ENCODE assay signal across 1 fruit fly cellular context in the genomic region with DNA sequence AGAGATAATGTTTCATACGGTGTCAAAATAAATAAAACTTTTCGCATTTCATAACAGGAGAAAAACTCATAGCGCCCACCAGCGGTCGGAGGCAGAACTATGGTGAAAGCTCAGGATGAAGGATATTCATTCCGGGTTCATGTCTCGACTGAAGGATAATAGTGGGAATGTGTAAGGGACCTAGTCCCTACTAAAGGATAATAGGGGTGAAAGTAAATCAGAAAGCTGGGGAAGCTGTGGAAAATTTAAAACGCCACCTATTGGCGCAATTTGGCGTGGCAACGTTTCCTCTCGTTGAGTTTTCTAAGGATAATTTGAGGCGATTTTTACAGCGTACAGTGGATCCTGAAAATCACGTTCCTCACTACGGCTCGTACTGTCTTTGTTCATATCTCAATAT.
TF ChIP-seq lines count a peak whose summit lies in the region.

No protein-coding gene starts in this region.

TF ChIP-seq in whole organism, embryonic, 481 proteins besides CTCF, POLR2A, EP300 and RAD21 (continued from another document and continues in another):
- TF ChIP-seq CG3838 (GFP tag; optimal IDR thresholded peaks at IDR 0.05; lab: Kevin White, UChicago), result no peak
- TF ChIP-seq Bteb2 (GFP tag; optimal IDR thresholded peaks at IDR 0.05; lab: Kevin White, UChicago), result no peak
- TF ChIP-seq dpn (GFP tag; optimal IDR thresholded peaks at IDR 0.05; lab: Kevin White, UChicago), result no peak
- TF ChIP-seq schlank (tag; optimal IDR thresholded peaks at IDR 0.05; lab: Kevin White, UChicago), result no peak
- no peak for TF ChIP-seq CG12219 (GFP tag; optimal IDR thresholded peaks at IDR 0.05; lab: Kevin White, UChicago)
- TF ChIP-seq gfzf (GFP tag; optimal IDR thresholded peaks at IDR 0.05; lab: Kevin White, UChicago), result no peak
- no peak for TF ChIP-seq lbe (GFP tag; optimal IDR thresholded peaks at IDR 0.05; lab: Kevin White, UChicago)
- TF ChIP-seq Hr3 (GFP tag; optimal IDR thresholded peaks at IDR 0.05; lab: Kevin White, UChicago), result no peak
- no peak for TF ChIP-seq bbx (GFP tag; IDR thresholded peaks at IDR 0.05; lab: Robert Waterston, UW; ENCODE audit: partially characterized antibody)
- no peak for TF ChIP-seq gcm (GFP tag; optimal IDR thresholded peaks at IDR 0.05; lab: Kevin White, UChicago)
- no peak for TF ChIP-seq Dp (GFP tag; optimal IDR thresholded peaks at IDR 0.05; lab: Kevin White, UChicago)
- no peak for TF ChIP-seq ash1 (GFP tag; optimal IDR thresholded peaks at IDR 0.05; lab: Kevin White, UChicago)
- no peak for TF ChIP-seq cad (GFP tag; optimal IDR thresholded peaks at IDR 0.05; lab: Kevin White, UChicago)
- TF ChIP-seq HLH3B (GFP tag; IDR thresholded peaks at IDR 0.05; lab: Robert Waterston, UW), result no peak
- TF ChIP-seq sob (GFP tag; IDR thresholded peaks at IDR 0.05; lab: Robert Waterston, UW), result no peak
- no peak for TF ChIP-seq CG11085 (GFP tag; IDR thresholded peaks at IDR 0.05; lab: Robert Waterston, UW)
- TF ChIP-seq CG5245 (GFP tag; optimal IDR thresholded peaks at IDR 0.05; lab: Kevin White, UChicago), result peak; percentile 69
- no peak for TF ChIP-seq ac (GFP tag; optimal IDR thresholded peaks at IDR 0.05; lab: Kevin White, UChicago)
- no peak for TF ChIP-seq scrt (GFP tag; optimal IDR thresholded peaks at IDR 0.05; lab: Kevin White, UChicago)
- no peak for TF ChIP-seq CG17802 (tag; optimal IDR thresholded peaks at IDR 0.05; lab: Kevin White, UChicago)
- TF ChIP-seq zen2 (GFP tag; IDR thresholded peaks at IDR 0.05; lab: Robert Waterston, UW; ENCODE audit: partially characterized antibody), result no peak
- TF ChIP-seq CG1647 (GFP tag; optimal IDR thresholded peaks at IDR 0.05; lab: Kevin White, UChicago), result no peak
- TF ChIP-seq sna (GFP tag; IDR thresholded peaks at IDR 0.05; lab: Robert Waterston, UW; ENCODE audit: partially characterized antibody), result no peak
- peak; percentile 7 for TF ChIP-seq caup (GFP tag; optimal IDR thresholded peaks at IDR 0.05; lab: Kevin White, UChicago; ENCODE audit: severe bottlenecking)
- TF ChIP-seq yki (optimal IDR thresholded peaks at IDR 0.05; lab: Kevin White, UChicago), result no peak
- peak; percentile 31 for TF ChIP-seq Neu2 (GFP tag; optimal IDR thresholded peaks at IDR 0.05; lab: Kevin White, UChicago; ENCODE audit: borderline replicate concordance)
- TF ChIP-seq da (GFP tag; optimal IDR thresholded peaks at IDR 0.05; lab: Kevin White, UChicago), result no peak
- TF ChIP-seq pnt (GFP tag; optimal IDR thresholded peaks at IDR 0.05; lab: Kevin White, UChicago), result no peak
- no peak for TF ChIP-seq Antp (GFP tag; optimal IDR thresholded peaks at IDR 0.05; lab: Kevin White, UChicago)
- TF ChIP-seq CG12659 (GFP tag; optimal IDR thresholded peaks at IDR 0.05; lab: Kevin White, UChicago), result no peak
- no peak for TF ChIP-seq gsb (GFP tag; IDR thresholded peaks at IDR 0.05; lab: Robert Waterston, UW)
- no peak for TF ChIP-seq sima (GFP tag; optimal IDR thresholded peaks at IDR 0.05; lab: Kevin White, UChicago)
- no peak for TF ChIP-seq CG4282 (GFP tag; optimal IDR thresholded peaks at IDR 0.05; lab: Kevin White, UChicago)
- no peak for TF ChIP-seq CG1024 (GFP tag; IDR thresholded peaks at IDR 0.05; lab: Robert Waterston, UW)
- no peak for TF ChIP-seq vvl (GFP tag; IDR thresholded peaks at IDR 0.05; lab: Robert Waterston, UW)
- no peak for TF ChIP-seq CG7987 (GFP tag; optimal IDR thresholded peaks at IDR 0.05; lab: Kevin White, UChicago)
- no peak for TF ChIP-seq CG7839 (tag; optimal IDR thresholded peaks at IDR 0.05; lab: Kevin White, UChicago)
- TF ChIP-seq bcd (GFP tag; optimal IDR thresholded peaks at IDR 0.05; lab: Kevin White, UChicago), result no peak
- no peak for TF ChIP-seq CHES-1-like (GFP tag; optimal IDR thresholded peaks at IDR 0.05; lab: Kevin White, UChicago)
- TF ChIP-seq CG15514 (GFP tag; optimal IDR thresholded peaks at IDR 0.05; lab: Kevin White, UChicago), result peak; percentile 36
- TF ChIP-seq fd64A (GFP tag; optimal IDR thresholded peaks at IDR 0.05; lab: Kevin White, UChicago), result no peak
- TF ChIP-seq nmo (GFP tag; optimal IDR thresholded peaks at IDR 0.05; lab: Kevin White, UChicago), result no peak
- TF ChIP-seq Nf-YC (tag; optimal IDR thresholded peaks at IDR 0.05; lab: Kevin White, UChicago), result no peak
- no peak for TF ChIP-seq CG11723 (GFP tag; optimal IDR thresholded peaks at IDR 0.05; lab: Kevin White, UChicago)
- TF ChIP-seq HmgZ (tag; optimal IDR thresholded peaks at IDR 0.05; lab: Kevin White, UChicago), result no peak
- no peak for TF ChIP-seq CG4820 (GFP tag; optimal IDR thresholded peaks at IDR 0.05; lab: Kevin White, UChicago)
- no peak for TF ChIP-seq z (GFP tag; IDR thresholded peaks at IDR 0.05; lab: Robert Waterston, UW)
- no peak for TF ChIP-seq Atf3 (GFP tag; optimal IDR thresholded peaks at IDR 0.05; lab: Kevin White, UChicago)
- no peak for TF ChIP-seq CG18764 (GFP tag; optimal IDR thresholded peaks at IDR 0.05; lab: Kevin White, UChicago)
- TF ChIP-seq BEAF-32 (GFP tag; optimal IDR thresholded peaks at IDR 0.05; lab: Kevin White, UChicago), result no peak
- TF ChIP-seq Fer1 (GFP tag; optimal IDR thresholded peaks at IDR 0.05; lab: Kevin White, UChicago), result no peak
- no peak for TF ChIP-seq CG30431 (GFP tag; optimal IDR thresholded peaks at IDR 0.05; lab: Kevin White, UChicago)
- TF ChIP-seq jigr1 (GFP tag; IDR thresholded peaks at IDR 0.05; lab: Robert Waterston, UW), result no peak
- TF ChIP-seq sens-2 (GFP tag; IDR thresholded peaks at IDR 0.05; lab: Robert Waterston, UW), result no peak
- no peak for TF ChIP-seq fru (optimal IDR thresholded peaks at IDR 0.05; lab: Kevin White, UChicago)
- TF ChIP-seq ATbp (GFP tag; optimal IDR thresholded peaks at IDR 0.05; lab: Kevin White, UChicago), result no peak
- TF ChIP-seq Adf1 (GFP tag; IDR thresholded peaks at IDR 0.05; lab: Robert Waterston, UW), result no peak
- TF ChIP-seq chm (GFP tag; IDR thresholded peaks at IDR 0.05; lab: Robert Waterston, UW), result peak; percentile 25; the same call in 1 of the 2 replicates
- peak; percentile 21 for TF ChIP-seq Mes4 (GFP tag; optimal IDR thresholded peaks at IDR 0.05; lab: Kevin White, UChicago)
- no peak for TF ChIP-seq CG11398 (GFP tag; optimal IDR thresholded peaks at IDR 0.05; lab: Kevin White, UChicago)
- TF ChIP-seq Doc3 (GFP tag; IDR thresholded peaks at IDR 0.05; lab: Robert Waterston, UW; ENCODE audit: partially characterized antibody), result no peak
- TF ChIP-seq Spps (tag; optimal IDR thresholded peaks at IDR 0.05; lab: Kevin White, UChicago), result no peak
- no peak for TF ChIP-seq vfl (GFP tag; optimal IDR thresholded peaks at IDR 0.05; lab: Kevin White, UChicago)
- TF ChIP-seq CG14050 (GFP tag; IDR thresholded peaks at IDR 0.05; lab: Robert Waterston, UW), result no peak
- no peak for TF ChIP-seq CG10565 (GFP tag; optimal IDR thresholded peaks at IDR 0.05; lab: Kevin White, UChicago)
- TF ChIP-seq MESR4 (GFP tag; optimal IDR thresholded peaks at IDR 0.05; lab: Kevin White, UChicago), result no peak
- no peak for TF ChIP-seq CG11093 (GFP tag; IDR thresholded peaks at IDR 0.05; lab: Robert Waterston, UW)
- no peak for TF ChIP-seq CG2120 (GFP tag; optimal IDR thresholded peaks at IDR 0.05; lab: Kevin White, UChicago)
- TF ChIP-seq CG7357 (GFP tag; IDR thresholded peaks at IDR 0.05; lab: Robert Waterston, UW), result no peak
- TF ChIP-seq ken (GFP tag; IDR thresholded peaks at IDR 0.05; lab: Robert Waterston, UW), result no peak
- TF ChIP-seq CG11247 (GFP tag; IDR thresholded peaks at IDR 0.05; lab: Robert Waterston, UW), result no peak
- TF ChIP-seq Blimp-1 (GFP tag; optimal IDR thresholded peaks at IDR 0.05; lab: Kevin White, UChicago), result no peak
- TF ChIP-seq CG9932 (GFP tag; IDR thresholded peaks at IDR 0.05; lab: Robert Waterston, UW), result no peak
- TF ChIP-seq CrebB (tag; optimal IDR thresholded peaks at IDR 0.05; lab: Kevin White, UChicago), result no peak
- TF ChIP-seq Ets97D (GFP tag; optimal IDR thresholded peaks at IDR 0.05; lab: Kevin White, UChicago), result no peak
- TF ChIP-seq HLH54F (GFP tag; optimal IDR thresholded peaks at IDR 0.05; lab: Kevin White, UChicago), result no peak
- no peak for TF ChIP-seq Sox102F (GFP tag; optimal IDR thresholded peaks at IDR 0.05; lab: Kevin White, UChicago)
- no peak for TF ChIP-seq CG9876 (GFP tag; optimal IDR thresholded peaks at IDR 0.05; lab: Kevin White, UChicago)
- no peak for TF ChIP-seq abd-A (tag; optimal IDR thresholded peaks at IDR 0.05; lab: Kevin White, UChicago)
- no peak for TF ChIP-seq CkIIα-i1 (GFP tag; IDR thresholded peaks at IDR 0.05; lab: Robert Waterston, UW)
- TF ChIP-seq prd (optimal IDR thresholded peaks at IDR 0.05; lab: Kevin White, UChicago), result no peak
- no peak; the same call in 2 of the 3 replicates for TF ChIP-seq prd (GFP tag; IDR thresholded peaks at IDR 0.05; lab: Robert Waterston, UW)
- no peak for TF ChIP-seq crc (GFP tag; optimal IDR thresholded peaks at IDR 0.05; lab: Kevin White, UChicago)
- TF ChIP-seq hb (GFP tag; IDR thresholded peaks at IDR 0.05; lab: Robert Waterston, UW; ENCODE audit: partially characterized antibody), result no peak
- TF ChIP-seq CG34422 (GFP tag; IDR thresholded peaks at IDR 0.05; lab: Robert Waterston, UW), result no peak
- no peak; the same call in 1 of the 2 replicates for TF ChIP-seq Bgb (GFP tag; IDR thresholded peaks at IDR 0.05; lab: Robert Waterston, UW; ENCODE audit: partially characterized antibody)
- TF ChIP-seq lov (optimal IDR thresholded peaks at IDR 0.05; lab: Kevin White, UChicago), result no peak
- TF ChIP-seq lov (GFP tag; IDR thresholded peaks at IDR 0.05; lab: Robert Waterston, UW), result 0 out of 3 replicates have a peak, but pooled peaks have one; percentile 44
- no peak for TF ChIP-seq CG12391 (tag; optimal IDR thresholded peaks at IDR 0.05; lab: Kevin White, UChicago)
- TF ChIP-seq Elba2 (GFP tag; optimal IDR thresholded peaks at IDR 0.05; lab: Kevin White, UChicago), result no peak
- TF ChIP-seq CG32772 (GFP tag; IDR thresholded peaks at IDR 0.05; lab: Robert Waterston, UW), result no peak
- TF ChIP-seq Optix (GFP tag; IDR thresholded peaks at IDR 0.05; lab: Robert Waterston, UW), result no peak
- TF ChIP-seq CG16779 (GFP tag; IDR thresholded peaks at IDR 0.05; lab: Robert Waterston, UW), result no peak
- TF ChIP-seq Ssrp (tag; optimal IDR thresholded peaks at IDR 0.05; lab: Kevin White, UChicago), result no peak
- TF ChIP-seq CG13123 (GFP tag; optimal IDR thresholded peaks at IDR 0.05; lab: Kevin White, UChicago), result no peak
- TF ChIP-seq eyg (GFP tag; optimal IDR thresholded peaks at IDR 0.05; lab: Kevin White, UChicago), result no peak
- no peak for TF ChIP-seq CG1832 (GFP tag; optimal IDR thresholded peaks at IDR 0.05; lab: Kevin White, UChicago)
- TF ChIP-seq CG17912 (GFP tag; optimal IDR thresholded peaks at IDR 0.05; lab: Kevin White, UChicago), result no peak
- no peak for TF ChIP-seq Asciz (GFP tag; optimal IDR thresholded peaks at IDR 0.05; lab: Kevin White, UChicago)
- TF ChIP-seq CG10979 (tag; optimal IDR thresholded peaks at IDR 0.05; lab: Kevin White, UChicago), result no peak
- no peak for TF ChIP-seq chinmo (GFP tag; IDR thresholded peaks at IDR 0.05; lab: Robert Waterston, UW; ENCODE audit: partially characterized antibody)
- no peak for TF ChIP-seq CG11456 (GFP tag; IDR thresholded peaks at IDR 0.05; lab: Robert Waterston, UW)
- no peak for TF ChIP-seq Fer3 (tag; optimal IDR thresholded peaks at IDR 0.05; lab: Kevin White, UChicago)
- TF ChIP-seq pum (GFP tag; optimal IDR thresholded peaks at IDR 0.05; lab: Kevin White, UChicago), result no peak
- TF ChIP-seq CG18476 (GFP tag; optimal IDR thresholded peaks at IDR 0.05; lab: Kevin White, UChicago), result no peak
- TF ChIP-seq Side (GFP tag; optimal IDR thresholded peaks at IDR 0.05; lab: Kevin White, UChicago), result peak; percentile 1
- no peak for TF ChIP-seq crol (GFP tag; IDR thresholded peaks at IDR 0.05; lab: Robert Waterston, UW)
- no peak for TF ChIP-seq nau (GFP tag; optimal IDR thresholded peaks at IDR 0.05; lab: Kevin White, UChicago)
- no peak for TF ChIP-seq toy (GFP tag; IDR thresholded peaks at IDR 0.05; lab: Robert Waterston, UW)
- peak; percentile 10 for TF ChIP-seq btn (GFP tag; optimal IDR thresholded peaks at IDR 0.05; lab: Kevin White, UChicago)
- no peak for TF ChIP-seq CG3163 (GFP tag; optimal IDR thresholded peaks at IDR 0.05; lab: Kevin White, UChicago)
- TF ChIP-seq Mad (GFP tag; optimal IDR thresholded peaks at IDR 0.05; lab: Kevin White, UChicago), result peak; percentile 12
- peak; percentile 59 for TF ChIP-seq zen (tag; optimal IDR thresholded peaks at IDR 0.05; lab: Kevin White, UChicago)
- TF ChIP-seq slou (GFP tag; optimal IDR thresholded peaks at IDR 0.05; lab: Kevin White, UChicago), result no peak
- TF ChIP-seq Dbx (GFP tag; IDR thresholded peaks at IDR 0.05; lab: Robert Waterston, UW), result no peak
- no peak for TF ChIP-seq trh (GFP tag; optimal IDR thresholded peaks at IDR 0.05; lab: Kevin White, UChicago)
- TF ChIP-seq H2.0 (GFP tag; IDR thresholded peaks at IDR 0.05; lab: Robert Waterston, UW), result no peak
- 0 out of 3 replicates have a peak, but pooled peaks have one; percentile 24 for TF ChIP-seq otp (GFP tag; IDR thresholded peaks at IDR 0.05; lab: Robert Waterston, UW)
- TF ChIP-seq Tbp (GFP tag; optimal IDR thresholded peaks at IDR 0.05; lab: Kevin White, UChicago), result no peak
- TF ChIP-seq az2 (GFP tag; optimal IDR thresholded peaks at IDR 0.05; lab: Kevin White, UChicago), result no peak
- TF ChIP-seq lmd (GFP tag; IDR thresholded peaks at IDR 0.05; lab: Robert Waterston, UW), result no peak
- no peak for TF ChIP-seq Lim3 (GFP tag; IDR thresholded peaks at IDR 0.05; lab: Robert Waterston, UW)
- TF ChIP-seq Ada2b (GFP tag; IDR thresholded peaks at IDR 0.05; lab: Robert Waterston, UW), result no peak
- peak; percentile 5 for TF ChIP-seq CG6254 (GFP tag; optimal IDR thresholded peaks at IDR 0.05; lab: Kevin White, UChicago)
- TF ChIP-seq sqz (GFP tag; optimal IDR thresholded peaks at IDR 0.05; lab: Kevin White, UChicago), result no peak
- TF ChIP-seq CG10654 (GFP tag; optimal IDR thresholded peaks at IDR 0.05; lab: Kevin White, UChicago), result no peak
- no peak for TF ChIP-seq Chrac-16 (GFP tag; optimal IDR thresholded peaks at IDR 0.05; lab: Kevin White, UChicago)
- TF ChIP-seq CG10366 (GFP tag; IDR thresholded peaks at IDR 0.05; lab: Robert Waterston, UW), result no peak
- TF ChIP-seq CG43689 (GFP tag; IDR thresholded peaks at IDR 0.05; lab: Robert Waterston, UW), result no peak
- no peak for TF ChIP-seq twi (tag; optimal IDR thresholded peaks at IDR 0.05; lab: Kevin White, UChicago)
- TF ChIP-seq CG8089 (GFP tag; optimal IDR thresholded peaks at IDR 0.05; lab: Kevin White, UChicago), result no peak
- no peak for TF ChIP-seq dan (GFP tag; IDR thresholded peaks at IDR 0.05; lab: Robert Waterston, UW)
- no peak for TF ChIP-seq B-H2 (GFP tag; optimal IDR thresholded peaks at IDR 0.05; lab: Kevin White, UChicago)
- TF ChIP-seq Dad (GFP tag; optimal IDR thresholded peaks at IDR 0.05; lab: Kevin White, UChicago), result no peak
- TF ChIP-seq GATAe (GFP tag; conservative IDR thresholded peaks at IDR 0.05; lab: Robert Waterston, UW), result no peak
